Fruit fly (Drosophila melanogaster): ENCODE data around the gene CG32228.

Gene CG32228

dm6 chr3L:20309758-20310733 is 44.4 kb downstream of the CG32228 start (continued):
- peak; percentile 44 for TF ChIP-seq CG12391 (tag; optimal IDR thresholded peaks at IDR 0.05)
- peak; percentile 40 for TF ChIP-seq CG8089 (GFP tag; optimal IDR thresholded peaks at IDR 0.05)
- peak; percentile 71 for TF ChIP-seq CG17829 (tag; optimal IDR thresholded peaks at IDR 0.05)
- TF ChIP-seq CG2129 (GFP tag; IDR thresholded peaks at IDR 0.05; ENCODE audit: partially characterized antibody): peak; percentile 68
- TF ChIP-seq chif (GFP tag; optimal IDR thresholded peaks at IDR 0.05): peak; percentile 25 to 49
- TF ChIP-seq danr (GFP tag; IDR thresholded peaks at IDR 0.05): no peak
- no peak for TF ChIP-seq CG8290 (GFP tag; optimal IDR thresholded peaks at IDR 0.05)
- peak in 1 of 2 experiments; percentile 75 for TF ChIP-seq CG8290 (tag; optimal IDR thresholded peaks at IDR 0.05)
- TF ChIP-seq lmd (GFP tag; IDR thresholded peaks at IDR 0.05): peak; percentile 6; the same call in 1 of the 2 replicates
- peak; percentile 70 for TF ChIP-seq Dad (GFP tag; optimal IDR thresholded peaks at IDR 0.05)
- peak; percentile 5 for TF ChIP-seq Meics (GFP tag; optimal IDR thresholded peaks at IDR 0.05)
- peak; percentile 44 for TF ChIP-seq CG3163 (GFP tag; optimal IDR thresholded peaks at IDR 0.05)
- TF ChIP-seq CG5245 (GFP tag; optimal IDR thresholded peaks at IDR 0.05): no peak
- no peak for TF ChIP-seq Oli (tag; optimal IDR thresholded peaks at IDR 0.05)
- peak in 1 of 2 experiments; percentile 42 for TF ChIP-seq Hr51 (GFP tag; optimal IDR thresholded peaks at IDR 0.05)
- peak; percentile 73 for TF ChIP-seq hb (GFP tag; IDR thresholded peaks at IDR 0.05; ENCODE audit: partially characterized antibody)
- TF ChIP-seq CG17568 (GFP tag; optimal IDR thresholded peaks at IDR 0.05): no peak
- TF ChIP-seq Dref (GFP tag; IDR thresholded peaks at IDR 0.05): peak; percentile 52
- TF ChIP-seq grau (tag; optimal IDR thresholded peaks at IDR 0.05): peak; percentile 36
- TF ChIP-seq Hand (GFP tag; optimal IDR thresholded peaks at IDR 0.05): no peak
- peak; percentile 71 for TF ChIP-seq HLH4C (GFP tag; IDR thresholded peaks at IDR 0.05; ENCODE audit: partially characterized antibody)
- TF ChIP-seq lilli (GFP tag; optimal IDR thresholded peaks at IDR 0.05): peak; percentile 65
- TF ChIP-seq CG15514 (GFP tag; optimal IDR thresholded peaks at IDR 0.05): peak; percentile 88
- no peak for TF ChIP-seq CG1529 (GFP tag; optimal IDR thresholded peaks at IDR 0.05)
- TF ChIP-seq amos (GFP tag; IDR thresholded peaks at IDR 0.05; ENCODE audit: partially characterized antibody): peak; percentile 90
- peak; percentile 53 for TF ChIP-seq CHES-1-like (GFP tag; optimal IDR thresholded peaks at IDR 0.05)
- peak; percentile 87 for TF ChIP-seq HmgZ (tag; optimal IDR thresholded peaks at IDR 0.05)
- TF ChIP-seq Bdp1 (GFP tag; optimal IDR thresholded peaks at IDR 0.05): peak; percentile 0
- TF ChIP-seq bab2 (GFP tag; optimal IDR thresholded peaks at IDR 0.05): peak; percentile 26
- peak; percentile 77 for TF ChIP-seq Rfx (GFP tag; IDR thresholded peaks at IDR 0.05)
- TF ChIP-seq knrl (GFP tag; IDR thresholded peaks at IDR 0.05; ENCODE audit: partially characterized antibody): peak; percentile 87
- TF ChIP-seq Nf-YC (tag; optimal IDR thresholded peaks at IDR 0.05): peak; percentile 15
- peak; percentile 73 for TF ChIP-seq pfk (GFP tag; optimal IDR thresholded peaks at IDR 0.05)
- peak; percentile 94 for TF ChIP-seq CG4360 (GFP tag; IDR thresholded peaks at IDR 0.05)
- TF ChIP-seq Chrac-16 (GFP tag; optimal IDR thresholded peaks at IDR 0.05): peak; percentile 62
- TF ChIP-seq Dip3 (GFP tag; optimal IDR thresholded peaks at IDR 0.05): peak; percentile 59
- TF ChIP-seq sens-2 (GFP tag; IDR thresholded peaks at IDR 0.05): no peak
- peak; percentile 34; the same call in 1 of the 3 replicates for TF ChIP-seq dysf (GFP tag; IDR thresholded peaks at IDR 0.05)
- no peak for TF ChIP-seq ac (GFP tag; optimal IDR thresholded peaks at IDR 0.05)
- no peak for TF ChIP-seq ftz-f1 (GFP tag; optimal IDR thresholded peaks at IDR 0.05)
- TF ChIP-seq CG12155 (GFP tag; optimal IDR thresholded peaks at IDR 0.05): peak; percentile 39
- TF ChIP-seq Fer3 (tag; optimal IDR thresholded peaks at IDR 0.05): peak; percentile 7
- peak; percentile 79 for TF ChIP-seq Sry-δ (GFP tag; optimal IDR thresholded peaks at IDR 0.05)
- no peak for TF ChIP-seq CG1233 (GFP tag; optimal IDR thresholded peaks at IDR 0.05)
- TF ChIP-seq bbx (GFP tag; IDR thresholded peaks at IDR 0.05; ENCODE audit: partially characterized antibody): peak; percentile 89
- TF ChIP-seq rib (GFP tag; IDR thresholded peaks at IDR 0.05): no peak
- TF ChIP-seq Max (GFP tag; optimal IDR thresholded peaks at IDR 0.05): peak; percentile 19
- peak; percentile 66; the same call in 2 of the 3 replicates for TF ChIP-seq ken (GFP tag; IDR thresholded peaks at IDR 0.05)
